Worm (Caenorhabditis elegans) whole organism, late embryonic: Measurements from ENCODE around the gene lbp-1.

Experiments
- dve-1 ChIP-seq: sonication (generic microtip); optimal IDR thresholded peaks from 2 replicates; lab custom pipeline; 2017; ENCODE audit warnings: antibody characterized with exemption, mild to moderate bottlenecking, missing genetic modification characterization, missing compliant biosample characterization
- nhr-232 ChIP-seq: sonication (generic microtip); optimal IDR thresholded peaks from 2 replicates; lab custom pipeline; 2016; ENCODE audit warnings: missing genetic modification characterization, missing compliant biosample characterization

ce11 chrX:3235358-3235816, 23.6 kb upstream of the lbp-1 start, which contains the start of gene F28B4.3:
- TF ChIP-seq dve-1 (tag; lab: Kevin White, UChicago) (no peak), nhr-232 (tag; lab: Kevin White, UChicago) (no peak)
